Fruit fly (Drosophila melanogaster): ENCODE measurements around the gene shop.

DNA sequence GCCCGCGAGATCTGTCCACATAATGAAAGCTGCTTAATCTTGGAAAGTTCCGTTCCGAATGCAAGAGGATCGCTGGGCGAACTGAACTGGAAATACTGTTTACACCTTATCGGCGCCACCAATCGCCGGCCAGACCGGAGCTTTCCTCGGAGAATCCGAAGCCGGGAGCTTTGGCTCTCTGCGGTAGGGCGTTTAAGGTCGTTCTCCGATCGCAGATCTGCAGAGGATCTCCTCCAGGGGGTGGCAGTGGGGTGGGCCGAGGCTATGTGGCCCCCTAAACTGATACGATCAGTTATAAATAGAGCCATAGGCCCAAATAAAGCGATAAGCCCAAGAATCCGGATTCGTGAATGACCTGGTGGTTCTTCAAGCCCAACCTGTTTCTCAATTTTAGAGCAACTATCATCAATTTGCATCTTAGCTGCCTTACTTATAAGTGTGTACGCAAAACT, 9.0 kb upstream of the shop start, which contains the start of gene CG7322:
- TF ChIP-seq psq (optimal IDR thresholded peaks at IDR 0.05) (no peak), pan (optimal IDR thresholded peaks at IDR 0.05) (no peak), usp (GFP tag; optimal IDR thresholded peaks at IDR 0.05) (no peak)

All from whole organism.